Fruit fly (Drosophila melanogaster) whole organism, embryonic: Measurements from ENCODE around the gene GNBP3.
A peak's percentile ranks its signal among the peaks of the same experiment; 100 is the strongest.

Source experiments
- Asciz ChIP-seq: fragments of 200-800 bp; sonication (Bioruptor generic); optimal IDR thresholded peaks from 2 replicates; lab custom pipeline; 2017; ENCODE audit warnings: missing biosample characterization, mild to moderate bottlenecking, missing genetic modification characterization, missing genetic modification reagents
- Bteb2 ChIP-seq: fragments of 200-800 bp; sonication (Bioruptor generic); optimal IDR thresholded peaks from 2 replicates; lab custom pipeline; 2016; ENCODE audit warnings: missing biosample characterization, missing genetic modification characterization
- CG10209 ChIP-seq: fragments of 200-800 bp; sonication (Bioruptor generic); optimal IDR thresholded peaks from 3 replicates; lab custom pipeline; 2017; ENCODE audit warnings: missing biosample characterization, mild to moderate bottlenecking, missing genetic modification characterization, missing genetic modification reagents
- CG10321 ChIP-seq: fragments of 200-800 bp; sonication (Bioruptor generic); IDR thresholded peaks from 2 replicates; pipeline ENCODE4 v1.3.6; 2022; ENCODE audit warnings: missing biosample characterization, missing genetic modification characterization
- CG11093 ChIP-seq: fragments of 200-800 bp; sonication (Bioruptor generic); IDR thresholded peaks from 3 replicates; pipeline ENCODE4 v1.3.6; 2022; ENCODE audit warnings: missing biosample characterization, missing genetic modification characterization
- CG11398 ChIP-seq: fragments of 200-800 bp; sonication (Bioruptor generic); optimal IDR thresholded peaks from 2 replicates; lab custom pipeline; 2016; ENCODE audit warnings: missing biosample characterization, missing genetic modification characterization
- CG1602 ChIP-seq: fragments of 200-800 bp; sonication (Bioruptor generic); optimal IDR thresholded peaks from 3 replicates; lab custom pipeline; 2016; ENCODE audit warnings: missing biosample characterization, missing genetic modification characterization
- CG17328 ChIP-seq: fragments of 200-800 bp; sonication (Bioruptor generic); IDR thresholded peaks from 2 replicates; pipeline ENCODE4 v1.3.6; 2022; ENCODE audit warnings: missing biosample characterization, missing genetic modification characterization
- CG1832 ChIP-seq: fragments of 200-800 bp; sonication (Bioruptor generic); optimal IDR thresholded peaks from 2 replicates; lab custom pipeline; 2017; ENCODE audit warnings: missing biosample characterization, mild to moderate bottlenecking, missing genetic modification characterization, inconsistent platforms
- CG31388 ChIP-seq: fragments of 200-800 bp; sonication (Bioruptor generic); optimal IDR thresholded peaks from 2 replicates; lab custom pipeline; 2016; ENCODE audit warnings: missing biosample characterization, missing genetic modification characterization
- CG3163 ChIP-seq: fragments of 200-800 bp; sonication (Bioruptor generic); optimal IDR thresholded peaks from 3 replicates; lab custom pipeline; 2016; ENCODE audit warnings: missing biosample characterization, missing genetic modification characterization
- CG3281 ChIP-seq: fragments of 200-800 bp; sonication (Bioruptor generic); optimal IDR thresholded peaks from 3 replicates; lab custom pipeline; 2017; ENCODE audit warnings: missing biosample characterization, mild to moderate bottlenecking, missing genetic modification characterization
- CG33557 ChIP-seq: fragments of 200-800 bp; sonication (Bioruptor generic); optimal IDR thresholded peaks from 2 replicates; lab custom pipeline; 2019; ENCODE audit warnings: missing biosample characterization, mild to moderate bottlenecking, missing genetic modification characterization, moderate library complexity
- CG42726 ChIP-seq: fragments of 200-800 bp; sonication (Bioruptor generic); IDR thresholded peaks from 2 replicates; pipeline ENCODE4 v1.3.6; 2022; ENCODE audit warnings: missing biosample characterization, missing genetic modification characterization; ENCODE audit not compliant: partially characterized antibody
- CG5245 ChIP-seq: fragments of 200-800 bp; sonication (Bioruptor generic); optimal IDR thresholded peaks from 3 replicates; lab custom pipeline; 2016; ENCODE audit warnings: missing biosample characterization, missing genetic modification characterization
- CG6854 ChIP-seq: fragments of 200-800 bp; sonication (Bioruptor generic); optimal IDR thresholded peaks from 3 replicates; lab custom pipeline; 2017; ENCODE audit warnings: missing biosample characterization, mild to moderate bottlenecking, missing genetic modification characterization
- CG7357 ChIP-seq: fragments of 200-800 bp; sonication (Bioruptor generic); IDR thresholded peaks from 3 replicates; pipeline ENCODE4 v1.3.6; 2022; ENCODE audit warnings: missing biosample characterization, missing genetic modification characterization
- CG8388 ChIP-seq: fragments of 200-800 bp; sonication (Bioruptor generic); optimal IDR thresholded peaks from 2 replicates; lab custom pipeline; 2019; ENCODE audit warnings: missing biosample characterization, mild to moderate bottlenecking, missing genetic modification characterization, moderate library complexity
- CG9727 ChIP-seq: fragments of 200-800 bp; sonication (Bioruptor generic); optimal IDR thresholded peaks from 3 replicates; lab custom pipeline; 2017; ENCODE audit warnings: missing biosample characterization, mild to moderate bottlenecking, missing genetic modification characterization
- Dad ChIP-seq: fragments of 200-800 bp; sonication (Bioruptor generic); optimal IDR thresholded peaks from 3 replicates; lab custom pipeline; 2016; ENCODE audit warnings: missing biosample characterization, missing genetic modification characterization
- Doc2 ChIP-seq: fragments of 200-800 bp; sonication (Bioruptor generic); IDR thresholded peaks from 2 replicates; pipeline ENCODE4 v1.3.6; 2022; ENCODE audit warnings: missing biosample characterization, missing genetic modification characterization
- E2f1 ChIP-seq: fragments of 200-800 bp; sonication (Bioruptor generic); IDR thresholded peaks from 2 replicates; pipeline ENCODE4 v1.3.6; 2022; ENCODE audit warnings: missing biosample characterization, missing genetic modification characterization
- H15 ChIP-seq: fragments of 200-800 bp; sonication (Bioruptor generic); IDR thresholded peaks from 3 replicates; pipeline ENCODE4 v1.3.6; 2022; ENCODE audit warnings: missing biosample characterization, missing genetic modification characterization
- Hey ChIP-seq: fragments of 200-800 bp; sonication (Bioruptor generic); optimal IDR thresholded peaks from 3 replicates; lab custom pipeline; 2018; ENCODE audit warnings: missing biosample characterization, mild to moderate bottlenecking, missing genetic modification characterization
- Hr51 ChIP-seq, 2 experiments: fragments of 200-800 bp; sonication (Bioruptor generic); optimal IDR thresholded peaks; 2 replicates in 1 of 2; 3 replicates in 1 of 2; lab custom pipeline; 2016 to 2018; ENCODE audit warnings: missing biosample characterization in 2 of 2, missing genetic modification characterization in 2 of 2, mild to moderate bottlenecking in 1 of 2, moderate library complexity in 1 of 2
- Neu2 ChIP-seq: fragments of 200-800 bp; sonication (Bioruptor generic); optimal IDR thresholded peaks from 3 replicates; lab custom pipeline; 2016; ENCODE audit warnings: missing biosample characterization, missing genetic modification characterization, borderline replicate concordance
- Ravus ChIP-seq: fragments of 200-800 bp; sonication (Bioruptor generic); IDR thresholded peaks from 2 replicates; pipeline ENCODE4 v1.3.6; 2022; ENCODE audit warnings: missing biosample characterization, missing genetic modification characterization
- Six4 ChIP-seq: fragments of 200-800 bp; sonication (Bioruptor generic); optimal IDR thresholded peaks from 2 replicates; lab custom pipeline; 2016; ENCODE audit warnings: missing biosample characterization, missing genetic modification characterization
- Ssrp ChIP-seq: fragments of 200-800 bp; sonication (Bioruptor generic); optimal IDR thresholded peaks from 2 replicates; lab custom pipeline; 2018; ENCODE audit warnings: missing biosample characterization, mild to moderate bottlenecking, missing genetic modification characterization, moderate library complexity
- Trl ChIP-seq, 3 experiments: fragments of >200 bp in 2 of 3; fragments of 200-800 bp in 1 of 3; sonication (Bioruptor generic) in 1 of 3; optimal IDR thresholded peaks; 2 replicates in 1 of 3; 3 replicates in 2 of 3; lab custom pipeline; 2016 to 2017; ENCODE audit warnings: missing biosample characterization in 1 of 3, missing genetic modification characterization in 1 of 3
- ap ChIP-seq: fragments of 200-800 bp; sonication (Bioruptor generic); IDR thresholded peaks from 2 replicates; pipeline ENCODE4 v1.3.6; 2022; ENCODE audit warnings: missing biosample characterization, missing genetic modification characterization
- ato ChIP-seq: fragments of 200-800 bp; sonication (Bioruptor generic); IDR thresholded peaks from 2 replicates; pipeline ENCODE4 v1.3.6; 2022; ENCODE audit warnings: missing biosample characterization, missing genetic modification characterization; ENCODE audit not compliant: partially characterized antibody
- bowl ChIP-seq: fragments of 200-800 bp; sonication (Bioruptor generic); IDR thresholded peaks from 2 replicates; pipeline ENCODE4 v1.3.6; 2022; ENCODE audit warnings: missing biosample characterization, missing genetic modification characterization
- dysf ChIP-seq: fragments of 200-800 bp; sonication (Bioruptor generic); IDR thresholded peaks from 3 replicates; pipeline ENCODE4 v1.3.6; 2022; ENCODE audit warnings: missing biosample characterization, missing genetic modification characterization
- eyg ChIP-seq: fragments of 200-800 bp; sonication (Bioruptor generic); optimal IDR thresholded peaks from 3 replicates; lab custom pipeline; 2016; ENCODE audit warnings: missing biosample characterization, missing genetic modification characterization
- insv ChIP-seq, 2 experiments: fragments of 200-800 bp; sonication (Bioruptor generic); optimal IDR thresholded peaks; 3 replicates each; lab custom pipeline; 2016 to 2018; ENCODE audit warnings: missing biosample characterization in 2 of 2, missing genetic modification characterization in 2 of 2
- jing ChIP-seq: fragments of 200-800 bp; sonication (Bioruptor generic); optimal IDR thresholded peaks from 2 replicates; lab custom pipeline; 2018; ENCODE audit warnings: missing biosample characterization, mild to moderate bottlenecking, missing genetic modification characterization
- kay ChIP-seq: fragments of 200-800 bp; sonication (Bioruptor generic); optimal IDR thresholded peaks from 2 replicates; lab custom pipeline; 2016; ENCODE audit warnings: missing biosample characterization, missing genetic modification characterization
- knrl ChIP-seq: fragments of 200-800 bp; sonication (Bioruptor generic); IDR thresholded peaks from 3 replicates; pipeline ENCODE4 v1.3.6; 2022; ENCODE audit warnings: missing biosample characterization, missing genetic modification characterization; ENCODE audit not compliant: partially characterized antibody
- nom ChIP-seq: fragments of 200-800 bp; sonication (Bioruptor generic); optimal IDR thresholded peaks from 2 replicates; lab custom pipeline; 2017; ENCODE audit warnings: missing biosample characterization, missing genetic modification characterization, mild to moderate bottlenecking, moderate library complexity, missing genetic modification reagents
- pan ChIP-seq, 4 experiments: fragments of >200 bp in 3 of 4; fragments of 200-800 bp in 1 of 4; sonication (Bioruptor generic) in 1 of 4; optimal IDR thresholded peaks in 3 of 4; IDR thresholded peaks in 1 of 4; 2 replicates each; pipeline versions ENCODE4 v1.3.6 to Lab custom; 2017 to 2022; ENCODE audit warnings: missing biosample characterization in 2 of 4, missing genetic modification characterization in 2 of 4, mixed read lengths in 1 of 4
- pnt ChIP-seq: fragments of 200-800 bp; sonication (Bioruptor generic); optimal IDR thresholded peaks from 3 replicates; lab custom pipeline; 2016; ENCODE audit warnings: missing biosample characterization, missing genetic modification characterization
- schlank ChIP-seq: fragments of 200-800 bp; sonication (Bioruptor generic); optimal IDR thresholded peaks from 2 replicates; lab custom pipeline; 2018; ENCODE audit warnings: missing biosample characterization, mild to moderate bottlenecking, missing genetic modification characterization
- sens ChIP-seq: fragments of 200-800 bp; sonication (Bioruptor generic); peaks from one replicate; lab custom pipeline; 2016; ENCODE audit warnings: missing biosample characterization, missing genetic modification characterization
- sim ChIP-seq: fragments of 200-800 bp; sonication (Bioruptor generic); IDR thresholded peaks from 2 replicates; pipeline ENCODE4 v1.3.6; 2022; ENCODE audit warnings: missing biosample characterization, missing genetic modification characterization
- so ChIP-seq: fragments of 200-800 bp; sonication (Bioruptor generic); IDR thresholded peaks from 3 replicates; pipeline ENCODE4 v1.3.6; 2022; ENCODE audit warnings: missing biosample characterization, missing genetic modification characterization
- tap ChIP-seq: fragments of 200-800 bp; optimal IDR thresholded peaks from 3 replicates; lab custom pipeline; 2019; ENCODE audit warnings: missing biosample characterization, mild to moderate bottlenecking, missing genetic modification characterization, moderate library complexity
- tx ChIP-seq: fragments of 200-800 bp; sonication (Bioruptor generic); optimal IDR thresholded peaks from 2 replicates; lab custom pipeline; 2016; ENCODE audit warnings: missing biosample characterization, missing genetic modification characterization

Gene GNBP3

dm6 chr3L:8974478-8975477 is 20.0 kb downstream of the GNBP3 start, which contains the start of the genes pix and Srp68 (continued):
- no peak for TF ChIP-seq Hey (tag; lab: Kevin White, UChicago)
- no peak for TF ChIP-seq sim (GFP tag; lab: Robert Waterston, UW)
- no peak for TF ChIP-seq ato (GFP tag; lab: Robert Waterston, UW)
- no peak for TF ChIP-seq Asciz (GFP tag; lab: Kevin White, UChicago)
- TF ChIP-seq Bteb2 (GFP tag; lab: Kevin White, UChicago): peak; percentile 40
- TF ChIP-seq eyg (GFP tag; lab: Kevin White, UChicago): no peak
- peak; percentile 34 for TF ChIP-seq Ssrp (tag; lab: Kevin White, UChicago)
- TF ChIP-seq CG10209 (GFP tag; lab: Kevin White, UChicago): peak; percentile 61
- TF ChIP-seq CG9727 (GFP tag; lab: Kevin White, UChicago): peak; percentile 79
- TF ChIP-seq H15 (GFP tag; lab: Robert Waterston, UW): no peak
- TF ChIP-seq CG33557: peak; percentile 75
- TF ChIP-seq jing (GFP tag; lab: Kevin White, UChicago): no peak
- no peak for TF ChIP-seq CG1832 (GFP tag; lab: Kevin White, UChicago)
- TF ChIP-seq CG6854: no peak
- no peak for TF ChIP-seq pan (optimal IDR thresholded peaks at IDR 0.05; lab: Kevin White, UChicago)
- TF ChIP-seq pan (GFP tag; optimal IDR thresholded peaks at IDR 0.05 in 1 of 2, IDR thresholded peaks at IDR 0.05 in 1 of 2): no peak
- peak; percentile 34 for TF ChIP-seq Dad
- no peak for TF ChIP-seq E2f1
- no peak for TF ChIP-seq ap
- no peak for TF ChIP-seq bowl (GFP tag; lab: Robert Waterston, UW)
- TF ChIP-seq Neu2 (GFP tag; lab: Kevin White, UChicago): no peak
- peak in 1 of 2 experiments; percentile 9 for TF ChIP-seq insv (GFP tag; optimal IDR thresholded peaks at IDR 0.05; lab: Kevin White, UChicago)
- TF ChIP-seq CG3163: peak; percentile 11
- peak; percentile 30 for TF ChIP-seq kay (GFP tag; lab: Kevin White, UChicago)
- TF ChIP-seq sens (GFP tag; lab: Kevin White, UChicago): peak; percentile 91
- peak; percentile 47; the same call in 1 of the 3 replicates for TF ChIP-seq dysf (GFP tag; lab: Robert Waterston, UW)
- TF ChIP-seq CG5245 (GFP tag; lab: Kevin White, UChicago): peak; percentile 18
- peak; percentile 93 for TF ChIP-seq knrl (GFP tag; lab: Robert Waterston, UW)
- TF ChIP-seq tx: peak; percentile 33
- no peak for TF ChIP-seq CG11398 (GFP tag; lab: Kevin White, UChicago)
- no peak for TF ChIP-seq pnt (GFP tag; lab: Kevin White, UChicago)
- no peak for TF ChIP-seq Doc2 (GFP tag; lab: Robert Waterston, UW)
- TF ChIP-seq tap: no peak
- peak; percentile 53 for TF ChIP-seq CG1602
- TF ChIP-seq Hr51 (GFP tag; optimal IDR thresholded peaks at IDR 0.05; lab: Kevin White, UChicago): peak in 1 of 2 experiments; percentile 14
- TF ChIP-seq Trl (optimal IDR thresholded peaks at IDR 0.05; lab: Kevin White, UChicago): no peak
- peak; percentile 51 for TF ChIP-seq Trl (GFP tag; optimal IDR thresholded peaks at IDR 0.05; lab: Kevin White, UChicago)
- TF ChIP-seq CG31388 (GFP tag; lab: Kevin White, UChicago): no peak
- peak; percentile 15 for TF ChIP-seq nom (GFP tag; lab: Kevin White, UChicago)
- no peak for TF ChIP-seq CG7357
- peak; percentile 46 for TF ChIP-seq CG3281
- no peak for TF ChIP-seq schlank (tag; lab: Kevin White, UChicago)
- TF ChIP-seq CG10321: no peak
- TF ChIP-seq CG11093 (GFP tag; lab: Robert Waterston, UW): no peak
- TF ChIP-seq so (GFP tag; lab: Robert Waterston, UW): no peak
- TF ChIP-seq CG8388 (GFP tag; lab: Kevin White, UChicago): no peak
- no peak for TF ChIP-seq CG42726
- no peak for TF ChIP-seq Ravus (GFP tag; lab: Robert Waterston, UW)
- peak; percentile 15 for TF ChIP-seq Six4 (GFP tag; lab: Kevin White, UChicago)
- TF ChIP-seq CG17328 (GFP tag; lab: Robert Waterston, UW): no peak
